Fruit fly (Drosophila melanogaster) S2 (cell line): Measurements from ENCODE around the gene Roc1a.
A peak's percentile ranks its signal among the peaks of the same experiment; 100 is the strongest.

ENCODE experiments used
- CG8478 ChIP-seq: fragments of >200 bp; optimal IDR thresholded peaks from 2 replicates; lab custom pipeline; 2018
- CTCF ChIP-seq, 2 experiments: fragments of >200 bp; optimal IDR thresholded peaks; 2 replicates each; lab custom pipeline; 2018

dm6 chrX:621132-621555, 26.0 kb upstream of the Roc1a start, which contains the start of the genes CG13365 and Vsp37A:
- peak in 1 of 2 experiments; percentile 43 for TF ChIP-seq CTCF (optimal IDR thresholded peaks at IDR 0.05; lab: Kevin White, UChicago)
- no peak for TF ChIP-seq CG8478 (lab: Kevin White, UChicago)
